Worm (Caenorhabditis elegans) whole organism, L1 larva: ENCODE results near the gene acds-10.

Source experiments
- C04F5.9 ChIP-seq: sonication (generic microtip); optimal IDR thresholded peaks from 2 replicates; lab custom pipeline; 2016; ENCODE audit warnings: missing genetic modification characterization, missing compliant biosample characterization
- C16A3.4 ChIP-seq: fragments of 150-350 bp; optimal IDR thresholded peaks from 2 replicates; lab custom pipeline; 2014; ENCODE audit warnings: missing biosample characterization, missing genetic modification characterization
- C34B4.2 ChIP-seq: sonication (generic microtip); optimal IDR thresholded peaks from 2 replicates; lab custom pipeline; 2017; ENCODE audit warnings: mild to moderate bottlenecking, missing genetic modification characterization, missing compliant biosample characterization
- alr-1 ChIP-seq: fragments of 200-800 bp; sonication (Bioruptor generic); optimal IDR thresholded peaks from 2 replicates; lab custom pipeline; 2018; ENCODE audit warnings: borderline replicate concordance, mild to moderate bottlenecking, missing genetic modification characterization, missing compliant biosample characterization
- aly-2 ChIP-seq: fragments of 150-350 bp; optimal IDR thresholded peaks from 2 replicates; lab custom pipeline; 2014; ENCODE audit warnings: missing biosample characterization, missing genetic modification characterization
- ama-1 ChIP-seq: fragments of 150-350 bp; optimal IDR thresholded peaks from 2 replicates; lab custom pipeline; 2014
- blmp-1 ChIP-seq: fragments of 150-350 bp; optimal IDR thresholded peaks from 2 replicates; lab custom pipeline; 2014; ENCODE audit warnings: missing biosample characterization, missing genetic modification characterization
- ceh-63 ChIP-seq: fragments of 200-800 bp; sonication (Bioruptor generic); optimal IDR thresholded peaks from 2 replicates; lab custom pipeline; 2018; ENCODE audit warnings: mild to moderate bottlenecking, missing genetic modification characterization, missing compliant biosample characterization
- ceh-8 ChIP-seq: fragments of 200-800 bp; sonication (Bioruptor generic); optimal IDR thresholded peaks from 2 replicates; lab custom pipeline; 2018; ENCODE audit warnings: mild to moderate bottlenecking, missing genetic modification characterization, moderate library complexity, missing compliant biosample characterization
- ceh-88 ChIP-seq: fragments of 200-800 bp; sonication (Bioruptor generic); IDR thresholded peaks from 2 replicates; pipeline ENCODE4 v1.3.6; 2022; ENCODE audit warnings: missing genetic modification characterization, missing compliant biosample characterization
- ces-1 ChIP-seq: fragments of 150-350 bp; optimal IDR thresholded peaks from 2 replicates; lab custom pipeline; 2014; ENCODE audit warnings: missing biosample characterization, missing genetic modification reagents, missing genetic modification characterization
- dpl-1 ChIP-seq, 3 experiments: fragments of 150-350 bp in 2 of 3; sonication (generic microtip) in 1 of 3; optimal IDR thresholded peaks; 2 replicates each; lab custom pipeline; 2014 to 2017; ENCODE audit warnings: missing biosample characterization in 3 of 3, missing genetic modification characterization in 3 of 3, missing genetic modification reagents in 3 of 3
- efl-1 ChIP-seq, 4 experiments: fragments of 150-350 bp; optimal IDR thresholded peaks in 3 of 4; peaks in 1 of 4; 1 replicate in 1 of 4; 2 replicates in 3 of 4; lab custom pipeline; 2014; ENCODE audit warnings: missing biosample characterization in 2 of 4, missing genetic modification characterization in 2 of 4, missing genetic modification reagents in 2 of 4
- efl-3 ChIP-seq: fragments of 200-800 bp; sonication (Bioruptor generic); optimal IDR thresholded peaks from 2 replicates; lab custom pipeline; 2018; ENCODE audit warnings: mild to moderate bottlenecking, missing genetic modification characterization, missing compliant biosample characterization
- elt-3 ChIP-seq, 6 experiments: fragments of 150-350 bp in 1 of 6; sonication (generic microtip); optimal IDR thresholded peaks; 2 replicates each; lab custom pipeline; 2017 to 2018; ENCODE audit warnings: missing biosample characterization in 6 of 6, missing genetic modification characterization in 6 of 6, inconsistent platforms in 1 of 6
- ets-5 ChIP-seq: fragments of 200-800 bp; sonication (Bioruptor generic); IDR thresholded peaks from 2 replicates; pipeline ENCODE4 v1.3.6; 2022; ENCODE audit warnings: missing genetic modification characterization, missing compliant biosample characterization
- fos-1 ChIP-seq: fragments of 150-350 bp; optimal IDR thresholded peaks from 2 replicates; lab custom pipeline; 2014; ENCODE audit warnings: missing biosample characterization, missing genetic modification characterization
- grh-1 ChIP-seq: fragments of 200-800 bp; sonication (Bioruptor generic); IDR thresholded peaks from 2 replicates; pipeline ENCODE4 v1.3.6; 2022; ENCODE audit warnings: missing genetic modification reagents, missing genetic modification characterization, missing compliant biosample characterization
- hlh-4 ChIP-seq: sonication (generic microtip); optimal IDR thresholded peaks from 2 replicates; lab custom pipeline; 2016; ENCODE audit warnings: mild to moderate bottlenecking, missing genetic modification characterization, missing compliant biosample characterization
- irx-1 ChIP-seq: sonication (generic microtip); optimal IDR thresholded peaks from 2 replicates; lab custom pipeline; 2016; ENCODE audit warnings: missing genetic modification characterization, missing compliant biosample characterization
- jun-1 ChIP-seq: fragments of 150-350 bp; optimal IDR thresholded peaks from 2 replicates; lab custom pipeline; 2014; ENCODE audit warnings: missing biosample characterization, missing genetic modification reagents, missing genetic modification characterization
- lin-15B ChIP-seq: fragments of 150-350 bp; sonication (generic microtip); optimal IDR thresholded peaks from 3 replicates; lab custom pipeline; 2014; ENCODE audit warnings: missing biosample characterization, missing genetic modification characterization
- lin-35 ChIP-seq, 2 experiments: fragments of 150-350 bp; optimal IDR thresholded peaks; 2 replicates each; lab custom pipeline; 2014; ENCODE audit warnings: missing biosample characterization in 2 of 2, missing genetic modification characterization in 2 of 2, missing genetic modification reagents in 2 of 2
- lin-39 ChIP-seq: fragments of 150-350 bp; optimal IDR thresholded peaks from 2 replicates; lab custom pipeline; 2014; ENCODE audit warnings: missing biosample characterization, missing genetic modification reagents, missing genetic modification characterization
- lir-3 ChIP-seq: sonication (generic microtip); optimal IDR thresholded peaks from 2 replicates; lab custom pipeline; 2016; ENCODE audit warnings: mild to moderate bottlenecking, missing genetic modification characterization, moderate library complexity, missing compliant biosample characterization; ENCODE audit not compliant: poor library complexity
- mdl-1 ChIP-seq, 2 experiments: fragments of 150-350 bp; optimal IDR thresholded peaks; 2 replicates each; lab custom pipeline; 2014 to 2017; ENCODE audit warnings: missing biosample characterization in 2 of 2, missing genetic modification characterization in 2 of 2, inconsistent platforms in 1 of 2
- mep-1 ChIP-seq: fragments of 150-350 bp; optimal IDR thresholded peaks from 2 replicates; lab custom pipeline; 2014; ENCODE audit warnings: missing biosample characterization, missing genetic modification characterization
- nhr-11 ChIP-seq: fragments of 150-350 bp; optimal IDR thresholded peaks from 2 replicates; lab custom pipeline; 2014; ENCODE audit warnings: missing biosample characterization, missing genetic modification characterization
- nhr-12 ChIP-seq: sonication (generic microtip); optimal IDR thresholded peaks from 2 replicates; lab custom pipeline; 2017; ENCODE audit warnings: missing biosample characterization, missing genetic modification characterization
- nhr-237 ChIP-seq: fragments of 150-350 bp; optimal IDR thresholded peaks from 2 replicates; lab custom pipeline; 2014; ENCODE audit warnings: missing biosample characterization, missing genetic modification characterization
- nhr-47 ChIP-seq: sonication (generic microtip); optimal IDR thresholded peaks from 2 replicates; lab custom pipeline; 2016; ENCODE audit warnings: mild to moderate bottlenecking, missing genetic modification characterization, moderate library complexity, missing compliant biosample characterization
- nhr-71 ChIP-seq: sonication (generic microtip); optimal IDR thresholded peaks from 2 replicates; lab custom pipeline; 2016; ENCODE audit warnings: mild to moderate bottlenecking, missing genetic modification characterization, moderate library complexity, missing compliant biosample characterization
- nhr-85 ChIP-seq: sonication (generic microtip); peaks from one replicate; lab custom pipeline; 2016; ENCODE audit warnings: missing genetic modification characterization, inconsistent platforms, missing compliant biosample characterization
- pax-3 ChIP-seq: fragments of 200-800 bp; sonication (Bioruptor generic); optimal IDR thresholded peaks from 2 replicates; lab custom pipeline; 2018; ENCODE audit warnings: mild to moderate bottlenecking, missing genetic modification characterization, moderate library complexity, missing compliant biosample characterization
- pqm-1 ChIP-seq: sonication (generic microtip); optimal IDR thresholded peaks from 3 replicates; lab custom pipeline; 2017; ENCODE audit warnings: missing biosample characterization, missing genetic modification characterization
- rnt-1 ChIP-seq: sonication (generic microtip); optimal IDR thresholded peaks from 2 replicates; lab custom pipeline; 2016; ENCODE audit warnings: mild to moderate bottlenecking, missing genetic modification characterization, moderate library complexity, missing compliant biosample characterization
- snu-23 ChIP-seq: sonication (generic microtip); optimal IDR thresholded peaks from 2 replicates; lab custom pipeline; 2016; ENCODE audit warnings: missing genetic modification characterization, missing compliant biosample characterization
- sox-4 ChIP-seq: sonication (generic microtip); optimal IDR thresholded peaks from 2 replicates; lab custom pipeline; 2016; ENCODE audit warnings: missing genetic modification characterization, missing compliant biosample characterization
- sptf-1 ChIP-seq: fragments of 150-350 bp; optimal IDR thresholded peaks from 2 replicates; lab custom pipeline; 2014; ENCODE audit warnings: missing biosample characterization, missing genetic modification characterization
- swsn-7 ChIP-seq: sonication (generic microtip); optimal IDR thresholded peaks from 2 replicates; lab custom pipeline; 2016; ENCODE audit warnings: missing genetic modification characterization, missing compliant biosample characterization
- tbx-2 ChIP-seq: sonication (generic microtip); optimal IDR thresholded peaks from 2 replicates; lab custom pipeline; 2016; ENCODE audit warnings: missing genetic modification characterization, missing compliant biosample characterization
- tlp-1 ChIP-seq: fragments of 150-350 bp; optimal IDR thresholded peaks from 2 replicates; lab custom pipeline; 2014; ENCODE audit warnings: missing biosample characterization, missing genetic modification characterization
- unc-130 ChIP-seq: fragments of 150-350 bp; optimal IDR thresholded peaks from 2 replicates; lab custom pipeline; 2017; ENCODE audit warnings: missing biosample characterization, missing genetic modification characterization, inconsistent platforms
- unc-62 ChIP-seq: fragments of 150-350 bp; optimal IDR thresholded peaks from 2 replicates; lab custom pipeline; 2014; ENCODE audit warnings: missing biosample characterization, missing genetic modification reagents, missing genetic modification characterization
- unc-86 ChIP-seq: sonication (generic microtip); optimal IDR thresholded peaks from 2 replicates; lab custom pipeline; 2016; ENCODE audit warnings: missing genetic modification characterization, missing compliant biosample characterization
- vab-15 ChIP-seq: sonication (generic microtip); optimal IDR thresholded peaks from 2 replicates; lab custom pipeline; 2017; ENCODE audit warnings: missing genotype, mild to moderate bottlenecking, missing genetic modification characterization, missing compliant biosample characterization
- xbp-1 ChIP-seq: sonication (generic microtip); optimal IDR thresholded peaks from 2 replicates; lab custom pipeline; 2016; ENCODE audit warnings: missing genetic modification characterization, missing compliant biosample characterization
- zag-1 ChIP-seq: fragments of 150-350 bp; optimal IDR thresholded peaks from 2 replicates; lab custom pipeline; 2014; ENCODE audit warnings: missing biosample characterization, missing genetic modification characterization
- ztf-4 ChIP-seq: fragments of 150-350 bp; optimal IDR thresholded peaks from 2 replicates; lab custom pipeline; 2014; ENCODE audit warnings: missing biosample characterization, missing genetic modification characterization

acds-10 gene

ce11 chrV:5779984-5780383 lies 32.4 kb downstream of the acds-10 start (continued):
- peak; percentile 32 for TF ChIP-seq snu-23 (GFP tag; lab: Kevin White, UChicago)
- TF ChIP-seq sptf-1 (tag; lab: Kevin White, UChicago) = no peak
- no peak for TF ChIP-seq grh-1
- TF ChIP-seq efl-1 (optimal IDR thresholded peaks at IDR 0.05; lab: Kevin White, UChicago) = peak; percentile 8 to 36
- peak in 1 of 2 experiments; percentile 2 for TF ChIP-seq efl-1 (GFP tag; optimal IDR thresholded peaks at IDR 0.05 in 1 of 2; lab: Kevin White, UChicago)
- no peak for TF ChIP-seq xbp-1 (tag; lab: Kevin White, UChicago)
- TF ChIP-seq mep-1 (tag; lab: Kevin White, UChicago) = no peak
- TF ChIP-seq unc-130 = peak; percentile 48
- no peak for TF ChIP-seq fos-1
- no peak for TF ChIP-seq C34B4.2 (tag; lab: Kevin White, UChicago)
- no peak for TF ChIP-seq C04F5.9 (tag; lab: Kevin White, UChicago)
- TF ChIP-seq ama-1 (lab: Kevin White, UChicago) = no peak
- TF ChIP-seq aly-2 (tag; lab: Kevin White, UChicago) = no peak
- peak; percentile 54 for TF ChIP-seq nhr-71
- TF ChIP-seq lin-15B (tag; lab: Kevin White, UChicago) = no peak
- TF ChIP-seq C16A3.4 (tag; lab: Kevin White, UChicago) = no peak
- no peak for TF ChIP-seq hlh-4 (tag; lab: Kevin White, UChicago)
- no peak for TF ChIP-seq pqm-1 (tag; lab: Kevin White, UChicago)
- TF ChIP-seq nhr-47 (tag; lab: Kevin White, UChicago) = no peak
- no peak for TF ChIP-seq pax-3 (tag; lab: Kevin White, UChicago)

- TF ChIP-seq nhr-85 (tag; lab: Kevin White, UChicago) (peak; percentile 81), ets-5 (no peak), lin-39 (no peak), nhr-12 (tag; lab: Kevin White, UChicago) (no peak), sox-4 (tag; lab: Kevin White, UChicago) (no peak), hlh-4 (tag; lab: Kevin White, UChicago) (no peak), zag-1 (no peak), irx-1 (tag; lab: Kevin White, UChicago) (no peak), pax-3 (tag; lab: Kevin White, UChicago) (no peak), ceh-88 (GFP tag; lab: Robert Waterston, UW) (no peak), efl-3 (GFP tag; lab: Kevin White, UChicago) (no peak), mep-1 (tag; lab: Kevin White, UChicago) (peak; percentile 72), lir-3 (no peak), vab-15 (tag; lab: Kevin White, UChicago) (no peak), ztf-4 (tag; lab: Kevin White, UChicago) (peak; percentile 23), elt-3 (tag; optimal IDR thresholded peaks at IDR 0.05; lab: Kevin White, UChicago) (peak in 3 of 6 experiments; percentile 11 to 74 (median 51)), lin-35 (GFP tag; optimal IDR thresholded peaks at IDR 0.05; lab: Kevin White, UChicago) (peak; percentile 0 to 41), ceh-8 (no peak), blmp-1 (tag; lab: Kevin White, UChicago) (peak; percentile 28), nhr-11 (tag; lab: Kevin White, UChicago) (no peak), efl-1 (optimal IDR thresholded peaks at IDR 0.05; lab: Kevin White, UChicago) (peak; percentile 34 to 61), efl-1 (GFP tag; optimal IDR thresholded peaks at IDR 0.05 in 1 of 2; lab: Kevin White, UChicago) (peak; percentile 23 to 87), pqm-1 (tag; lab: Kevin White, UChicago) (no peak), C34B4.2 (tag; lab: Kevin White, UChicago) (no peak), jun-1 (peak; percentile 8), ceh-63 (GFP tag; lab: Kevin White, UChicago) (no peak), unc-62 (GFP tag; lab: Kevin White, UChicago) (no peak), swsn-7 (tag; lab: Kevin White, UChicago) (peak; percentile 2), mdl-1 (tag; optimal IDR thresholded peaks at IDR 0.05; lab: Kevin White, UChicago) (peak in 1 of 2 experiments; percentile 20), unc-86 (tag; lab: Kevin White, UChicago) (no peak), aly-2 (tag; lab: Kevin White, UChicago) (no peak), rnt-1 (tag; lab: Kevin White, UChicago) (peak; percentile 59), tlp-1 (tag; lab: Kevin White, UChicago) (no peak), unc-130 (no peak), tbx-2 (tag; lab: Kevin White, UChicago) (peak; percentile 34), dpl-1 (GFP tag; optimal IDR thresholded peaks at IDR 0.05; lab: Kevin White, UChicago) (peak; percentile 16 to 26 (median 25)), sptf-1 (tag; lab: Kevin White, UChicago) (no peak), ces-1 (GFP tag; lab: Kevin White, UChicago) (no peak), C16A3.4 (tag; lab: Kevin White, UChicago) (peak; percentile 53), alr-1 (tag; lab: Kevin White, UChicago) (no peak), nhr-237 (tag; lab: Kevin White, UChicago) (no peak)
Observed at ce11 chrV:5780713-5781360, 33.2 kb downstream of the acds-10 start, which contains the start of gene F44E7.5. Gene F44E7.5 (minus strand): TSS chrV:5780922.
